Worm (Caenorhabditis elegans): Measurements from ENCODE around the gene rgr-1.

Gene rgr-1

DNA sequence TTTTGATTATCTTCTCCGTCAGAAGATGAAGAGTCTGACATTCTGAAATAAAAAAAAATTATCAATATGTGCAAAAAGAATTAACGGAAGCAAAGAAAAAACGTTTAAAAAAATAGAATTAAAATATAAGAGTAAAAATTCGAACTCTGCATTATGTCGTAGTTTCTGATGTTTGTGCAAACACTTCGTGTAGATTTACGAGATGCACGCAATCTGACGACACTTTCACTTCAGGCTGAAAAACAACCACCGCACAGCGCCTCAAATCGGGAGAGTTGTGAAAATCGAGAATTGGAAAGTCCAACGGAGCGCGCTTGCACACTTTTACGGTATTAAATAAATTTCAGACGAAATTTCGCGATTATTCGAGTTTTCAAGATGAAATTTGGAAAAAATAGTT lies 13.1 kb downstream of the rgr-1 start, which contains the start of gene T26G10.1 (continued):
- TF ChIP-seq lin-35 (GFP tag; optimal IDR thresholded peaks at IDR 0.05) (peak; percentile 73 to 77), skn-1 (tag; optimal IDR thresholded peaks at IDR 0.05) (peak; percentile 48), lin-13 (GFP tag; optimal IDR thresholded peaks at IDR 0.05) (peak; percentile 48), egl-13 (tag; optimal IDR thresholded peaks at IDR 0.05) (peak; percentile 56), nhr-84 (tag; optimal IDR thresholded peaks at IDR 0.05) (no peak), unc-98 (GFP tag; IDR thresholded peaks at IDR 0.05) (no peak), lin-39 (tag; optimal IDR thresholded peaks at IDR 0.05) (peak; percentile 68), aly-2 (tag; optimal IDR thresholded peaks at IDR 0.05) (no peak), grh-1 (GFP tag; IDR thresholded peaks at IDR 0.05) (peak; percentile 68), F16B12.6 (tag; optimal IDR thresholded peaks at IDR 0.05) (peak; percentile 94), nhr-71 (tag; optimal IDR thresholded peaks at IDR 0.05) (peak; percentile 89), unc-30 (tag; optimal IDR thresholded peaks at IDR 0.05) (no peak), mab-9 (GFP tag; IDR thresholded peaks at IDR 0.05) (peak; percentile 85), ztf-4 (tag; optimal IDR thresholded peaks at IDR 0.05) (no peak), irx-1 (tag; optimal IDR thresholded peaks at IDR 0.05) (peak; percentile 70), ceh-88 (GFP tag; IDR thresholded peaks at IDR 0.05) (peak; percentile 74), nhr-11 (tag; optimal IDR thresholded peaks at IDR 0.05) (no peak), nhr-76 (tag; optimal IDR thresholded peaks at IDR 0.05) (no peak), unc-130 (tag; optimal IDR thresholded peaks at IDR 0.05) (peak; percentile 79), dsc-1 (tag; optimal IDR thresholded peaks at IDR 0.05) (peak; percentile 75), pax-3 (tag; optimal IDR thresholded peaks at IDR 0.05) (peak; percentile 45), nhr-28 (tag; optimal IDR thresholded peaks at IDR 0.05) (no peak), tbx-2 (tag; optimal IDR thresholded peaks at IDR 0.05) (peak; percentile 80), elt-3 (tag; optimal IDR thresholded peaks at IDR 0.05) (peak in 1 of 6 experiments; percentile 33), mep-1 (tag; optimal IDR thresholded peaks at IDR 0.05) (peak; percentile 78), mdl-1 (tag; optimal IDR thresholded peaks at IDR 0.05) (peak in 1 of 2 experiments; percentile 11), isw-1 (GFP tag; IDR thresholded peaks at IDR 0.05) (peak; percentile 91), blmp-1 (tag; optimal IDR thresholded peaks at IDR 0.05) (peak; percentile 93), efl-1 (optimal IDR thresholded peaks at IDR 0.05) (peak; percentile 76 to 83), efl-1 (GFP tag; optimal IDR thresholded peaks at IDR 0.05 in 1 of 2) (peak; percentile 73 to 97), swsn-7 (tag; optimal IDR thresholded peaks at IDR 0.05) (peak; percentile 84), nhr-20 (tag; optimal IDR thresholded peaks at IDR 0.05) (peak; percentile 83), C34B4.2 (tag; optimal IDR thresholded peaks at IDR 0.05) (no peak), xbp-1 (tag; optimal IDR thresholded peaks at IDR 0.05) (peak; percentile 79), ceh-82 (tag; optimal IDR thresholded peaks at IDR 0.05) (peak; percentile 62 to 75 (median 65))

DNA sequence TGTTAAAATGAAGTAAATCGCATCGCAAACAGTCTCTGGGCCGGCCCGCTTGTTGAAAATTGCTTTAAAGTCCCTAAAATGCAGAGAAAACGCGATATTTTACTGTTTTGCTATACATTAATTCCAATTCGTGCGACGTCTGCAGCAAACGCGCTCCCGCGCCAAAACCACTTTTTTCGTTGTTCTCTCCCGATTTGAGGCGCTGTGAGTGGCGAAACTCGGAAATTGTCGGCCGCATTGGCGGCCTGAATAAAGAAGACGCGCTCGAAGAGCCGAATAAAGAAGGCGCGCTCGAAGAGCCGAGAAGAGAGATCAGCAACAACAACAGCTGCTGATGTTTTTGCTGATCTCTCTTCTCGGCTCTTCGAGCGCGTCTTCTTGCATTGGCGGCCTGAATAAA lies 14.8 kb downstream of the rgr-1 start:
- peak; percentile 64 for TF ChIP-seq nhr-19 (GFP tag; conservative IDR thresholded peaks at IDR 0.05)
- TF ChIP-seq grh-1 (GFP tag; IDR thresholded peaks at IDR 0.05), result peak; percentile 54; the same call in 1 of the 2 replicates
- TF ChIP-seq nhr-20 (tag; optimal IDR thresholded peaks at IDR 0.05), result peak; percentile 30
- peak; percentile 29 for TF ChIP-seq lin-14 (GFP tag; optimal IDR thresholded peaks at IDR 0.05)
- TF ChIP-seq efl-1 (optimal IDR thresholded peaks at IDR 0.05), result peak; percentile 21 to 50
- TF ChIP-seq efl-1 (GFP tag; optimal IDR thresholded peaks at IDR 0.05 in 1 of 2), result peak; percentile 30 to 54
- TF ChIP-seq snu-23 (GFP tag; optimal IDR thresholded peaks at IDR 0.05), result peak; percentile 12
- peak in 1 of 2 experiments; percentile 43 for TF ChIP-seq lin-35 (GFP tag; optimal IDR thresholded peaks at IDR 0.05)
- TF ChIP-seq snpc-4 (tag; optimal IDR thresholded peaks at IDR 0.05), result peak; percentile 95
- peak in 2 of 3 experiments; percentile 19 to 26 for TF ChIP-seq dpl-1 (GFP tag; optimal IDR thresholded peaks at IDR 0.05)
- peak; percentile 35 for TF ChIP-seq nhr-47 (tag; optimal IDR thresholded peaks at IDR 0.05)
- TF ChIP-seq lin-15B (tag; optimal IDR thresholded peaks at IDR 0.05), result peak; percentile 61
- TF ChIP-seq nhr-71 (tag; optimal IDR thresholded peaks at IDR 0.05), result peak; percentile 40
- TF ChIP-seq rnt-1 (tag; optimal IDR thresholded peaks at IDR 0.05), result peak; percentile 33
- TF ChIP-seq isw-1 (GFP tag; IDR thresholded peaks at IDR 0.05), result peak; percentile 49
